Fruit fly (Drosophila melanogaster) whole organism, embryonic: ENCODE results near the gene borr.

ENCODE experiments used
- B-H1 ChIP-seq: fragments of 200-800 bp; sonication (Bioruptor generic); IDR thresholded peaks from 3 replicates; pipeline ENCODE4 v1.3.6; 2022; ENCODE audit warnings: missing biosample characterization, missing genetic modification characterization
- Bgb ChIP-seq: fragments of 200-800 bp; sonication (Bioruptor generic); IDR thresholded peaks from 2 replicates; pipeline ENCODE4 v1.3.6; 2022; ENCODE audit warnings: missing biosample characterization, missing genetic modification characterization; ENCODE audit not compliant: partially characterized antibody
- CG10654 ChIP-seq: fragments of 200-800 bp; sonication (Bioruptor generic); optimal IDR thresholded peaks from 2 replicates; lab custom pipeline; 2016; ENCODE audit warnings: missing biosample characterization, missing genetic modification characterization
- CG11723 ChIP-seq: fragments of 200-800 bp; sonication (Bioruptor generic); optimal IDR thresholded peaks from 2 replicates; lab custom pipeline; 2017; ENCODE audit warnings: missing biosample characterization, mild to moderate bottlenecking, missing genetic modification characterization
- CG12236 ChIP-seq: fragments of 200-800 bp; sonication (Bioruptor generic); optimal IDR thresholded peaks from 2 replicates; lab custom pipeline; 2016; ENCODE audit warnings: missing biosample characterization, missing genetic modification characterization
- CG12391 ChIP-seq: fragments of 200-800 bp; sonication (Bioruptor generic); optimal IDR thresholded peaks from 3 replicates; lab custom pipeline; 2018; ENCODE audit warnings: missing biosample characterization, mild to moderate bottlenecking, missing genetic modification characterization, moderate library complexity
- CG12942 ChIP-seq: fragments of 200-800 bp; sonication (Bioruptor generic); optimal IDR thresholded peaks from 3 replicates; lab custom pipeline; 2016; ENCODE audit warnings: missing biosample characterization, missing genetic modification characterization
- CG13287 ChIP-seq: fragments of 200-800 bp; sonication (Bioruptor generic); IDR thresholded peaks from 2 replicates; pipeline ENCODE4 v1.3.6; 2022; ENCODE audit warnings: missing biosample characterization, missing genetic modification characterization; ENCODE audit not compliant: partially characterized antibody
- CG13296 ChIP-seq: fragments of 200-800 bp; sonication (Bioruptor generic); optimal IDR thresholded peaks from 3 replicates; lab custom pipeline; 2018; ENCODE audit warnings: missing biosample characterization, mild to moderate bottlenecking, missing genetic modification characterization
- CG14860 ChIP-seq: fragments of 200-800 bp; sonication (Bioruptor generic); IDR thresholded peaks from 3 replicates; pipeline ENCODE4 v1.3.6; 2022; ENCODE audit warnings: missing biosample characterization, missing genetic modification characterization; ENCODE audit not compliant: partially characterized antibody
- CG14965 ChIP-seq: fragments of 200-800 bp; sonication (Bioruptor generic); optimal IDR thresholded peaks from 2 replicates; lab custom pipeline; 2016; ENCODE audit warnings: missing biosample characterization, missing genetic modification characterization, borderline replicate concordance
- CG1603 ChIP-seq: fragments of 200-800 bp; sonication (Bioruptor generic); optimal IDR thresholded peaks from 2 replicates; lab custom pipeline; 2019; ENCODE audit warnings: missing biosample characterization, mild to moderate bottlenecking, missing genetic modification characterization, moderate library complexity
- CG16779 ChIP-seq: fragments of 200-800 bp; sonication (Bioruptor generic); IDR thresholded peaks from 2 replicates; pipeline ENCODE4 v1.3.6; 2022; ENCODE audit warnings: missing biosample characterization, missing genetic modification characterization
- CG2120 ChIP-seq: fragments of 200-800 bp; sonication (Bioruptor generic); optimal IDR thresholded peaks from 3 replicates; lab custom pipeline; 2016; ENCODE audit warnings: missing biosample characterization, missing genetic modification characterization
- CG30020 ChIP-seq: fragments of 200-800 bp; optimal IDR thresholded peaks from 2 replicates; lab custom pipeline; 2019; ENCODE audit warnings: missing biosample characterization, mild to moderate bottlenecking, missing genetic modification characterization, moderate library complexity
- CG4404 ChIP-seq: fragments of 200-800 bp; sonication (Bioruptor generic); IDR thresholded peaks from 2 replicates; pipeline ENCODE4 v1.3.6; 2022; ENCODE audit warnings: missing biosample characterization, missing genetic modification characterization
- CG7372 ChIP-seq: fragments of 200-800 bp; sonication (Bioruptor generic); IDR thresholded peaks from 2 replicates; pipeline ENCODE4 v1.3.6; 2022; ENCODE audit warnings: missing biosample characterization, missing genetic modification characterization
- CrebB ChIP-seq: fragments of 200-800 bp; sonication (Bioruptor generic); optimal IDR thresholded peaks from 3 replicates; lab custom pipeline; 2018; ENCODE audit warnings: missing biosample characterization, mild to moderate bottlenecking, missing genetic modification characterization
- D19A ChIP-seq: fragments of 200-800 bp; optimal IDR thresholded peaks from 3 replicates; lab custom pipeline; 2019; ENCODE audit warnings: missing biosample characterization, mild to moderate bottlenecking, missing genetic modification characterization, moderate library complexity
- Dll ChIP-seq: fragments of 200-800 bp; sonication (Bioruptor generic); IDR thresholded peaks from 4 replicates; pipeline ENCODE4 v1.3.6; 2022; ENCODE audit warnings: missing biosample characterization, missing genetic modification characterization; ENCODE audit not compliant: partially characterized antibody
- Hr3 ChIP-seq: fragments of 200-800 bp; sonication (Bioruptor generic); optimal IDR thresholded peaks from 3 replicates; lab custom pipeline; 2016; ENCODE audit warnings: missing biosample characterization, missing genetic modification characterization
- Hsf ChIP-seq: fragments of 200-800 bp; sonication (Bioruptor generic); optimal IDR thresholded peaks from 3 replicates; lab custom pipeline; 2016; ENCODE audit warnings: missing biosample characterization, missing genetic modification characterization
- Med ChIP-seq: fragments of 200-800 bp; sonication (Bioruptor generic); peaks from one replicate; lab custom pipeline; 2016; ENCODE audit warnings: missing biosample characterization, missing genetic modification characterization, mild to moderate bottlenecking, inconsistent platforms, moderate library complexity
- NC2α ChIP-seq: fragments of 200-800 bp; sonication (Bioruptor generic); optimal IDR thresholded peaks from 2 replicates; lab custom pipeline; 2016; ENCODE audit warnings: missing biosample characterization, missing genetic modification characterization
- PHDP ChIP-seq: fragments of 200-800 bp; sonication (Bioruptor generic); optimal IDR thresholded peaks from 3 replicates; lab custom pipeline; 2018; ENCODE audit warnings: missing biosample characterization, mild to moderate bottlenecking, missing genetic modification characterization, moderate library complexity
- Pdp1 ChIP-seq, 2 experiments: fragments of 200-800 bp; sonication (Bioruptor generic); optimal IDR thresholded peaks; 3 replicates each; lab custom pipeline; 2016; ENCODE audit warnings: missing biosample characterization in 2 of 2, missing genetic modification characterization in 2 of 2, mild to moderate bottlenecking in 1 of 2, moderate library complexity in 1 of 2
- Rx ChIP-seq: fragments of 200-800 bp; sonication (Bioruptor generic); IDR thresholded peaks from 2 replicates; pipeline ENCODE4 v1.3.6; 2022; ENCODE audit warnings: missing biosample characterization, missing genetic modification characterization
- Trl ChIP-seq, 3 experiments: fragments of >200 bp in 2 of 3; fragments of 200-800 bp in 1 of 3; sonication (Bioruptor generic) in 1 of 3; optimal IDR thresholded peaks; 2 replicates in 1 of 3; 3 replicates in 2 of 3; lab custom pipeline; 2016 to 2017; ENCODE audit warnings: missing biosample characterization in 1 of 3, missing genetic modification characterization in 1 of 3
- al ChIP-seq: fragments of 200-800 bp; sonication (Bioruptor generic); IDR thresholded peaks from 2 replicates; pipeline ENCODE4 v1.3.6; 2022; ENCODE audit warnings: missing biosample characterization, missing genetic modification characterization
- bbx ChIP-seq: fragments of 200-800 bp; sonication (Bioruptor generic); IDR thresholded peaks from 2 replicates; pipeline ENCODE4 v1.3.6; 2022; ENCODE audit warnings: missing biosample characterization, missing genetic modification characterization; ENCODE audit not compliant: partially characterized antibody
- caup ChIP-seq: fragments of 200-800 bp; sonication (Bioruptor generic); optimal IDR thresholded peaks from 3 replicates; lab custom pipeline; 2017; ENCODE audit warnings: missing biosample characterization, mild to moderate bottlenecking, missing genetic modification characterization, moderate library complexity; ENCODE audit not compliant: severe bottlenecking
- crp ChIP-seq, 2 experiments: fragments of 200-800 bp; sonication (Bioruptor generic); optimal IDR thresholded peaks; 2 replicates in 1 of 2; 3 replicates in 1 of 2; lab custom pipeline; 2017; ENCODE audit warnings: missing biosample characterization in 2 of 2, missing genetic modification characterization in 2 of 2, mild to moderate bottlenecking in 1 of 2, moderate library complexity in 1 of 2
- dm ChIP-seq: fragments of 200-800 bp; sonication (Bioruptor generic); optimal IDR thresholded peaks from 3 replicates; lab custom pipeline; 2016; ENCODE audit warnings: missing biosample characterization, missing genetic modification characterization
- fd3F ChIP-seq: fragments of 200-800 bp; sonication (Bioruptor generic); optimal IDR thresholded peaks from 2 replicates; lab custom pipeline; 2018; ENCODE audit warnings: missing biosample characterization, mild to moderate bottlenecking, missing genetic modification characterization, moderate library complexity
- gro ChIP-seq: fragments of 200-800 bp; sonication (Bioruptor generic); optimal IDR thresholded peaks from 2 replicates; lab custom pipeline; 2016; ENCODE audit warnings: missing biosample characterization, missing genetic modification characterization
- ham ChIP-seq: fragments of 200-800 bp; sonication (Bioruptor generic); IDR thresholded peaks from 2 replicates; pipeline ENCODE4 v1.3.6; 2022; ENCODE audit warnings: missing biosample characterization, missing genetic modification characterization
- her ChIP-seq: fragments of 200-800 bp; sonication (Bioruptor generic); optimal IDR thresholded peaks from 2 replicates; lab custom pipeline; 2016; ENCODE audit warnings: missing biosample characterization, missing genetic modification characterization
- klu ChIP-seq: fragments of 200-800 bp; sonication (Bioruptor generic); IDR thresholded peaks from 2 replicates; pipeline ENCODE4 v1.3.6; 2022; ENCODE audit warnings: missing biosample characterization, missing genetic modification characterization
- pan ChIP-seq, 4 experiments: fragments of >200 bp in 3 of 4; fragments of 200-800 bp in 1 of 4; sonication (Bioruptor generic) in 1 of 4; optimal IDR thresholded peaks in 3 of 4; IDR thresholded peaks in 1 of 4; 2 replicates each; pipeline versions ENCODE4 v1.3.6 to Lab custom; 2017 to 2022; ENCODE audit warnings: missing biosample characterization in 2 of 4, missing genetic modification characterization in 2 of 4, mixed read lengths in 1 of 4
- scrt ChIP-seq: fragments of 200-800 bp; sonication (Bioruptor generic); optimal IDR thresholded peaks from 2 replicates; lab custom pipeline; 2018; ENCODE audit warnings: missing biosample characterization, mild to moderate bottlenecking, missing genetic modification characterization, moderate library complexity
- sd ChIP-seq: fragments of 200-800 bp; sonication (Bioruptor generic); optimal IDR thresholded peaks from 3 replicates; lab custom pipeline; 2018; ENCODE audit warnings: missing biosample characterization, mild to moderate bottlenecking, missing genetic modification characterization, moderate library complexity
- slou ChIP-seq: fragments of 200-800 bp; sonication (Bioruptor generic); optimal IDR thresholded peaks from 3 replicates; lab custom pipeline; 2016; ENCODE audit warnings: missing biosample characterization, missing genetic modification characterization
- slp2 ChIP-seq: fragments of 200-800 bp; sonication (Bioruptor generic); optimal IDR thresholded peaks from 2 replicates; lab custom pipeline; 2016; ENCODE audit warnings: missing biosample characterization, missing genetic modification characterization
- sna ChIP-seq: fragments of 200-800 bp; sonication (Bioruptor generic); IDR thresholded peaks from 2 replicates; pipeline ENCODE4 v1.3.6; 2022; ENCODE audit warnings: missing biosample characterization, missing genetic modification characterization; ENCODE audit not compliant: partially characterized antibody
- so ChIP-seq: fragments of 200-800 bp; sonication (Bioruptor generic); IDR thresholded peaks from 3 replicates; pipeline ENCODE4 v1.3.6; 2022; ENCODE audit warnings: missing biosample characterization, missing genetic modification characterization
- stwl ChIP-seq: fragments of 200-800 bp; sonication (Bioruptor generic); optimal IDR thresholded peaks from 3 replicates; lab custom pipeline; 2018; ENCODE audit warnings: missing biosample characterization, mild to moderate bottlenecking, missing genetic modification characterization, moderate library complexity
- tna ChIP-seq: fragments of 200-800 bp; sonication (Bioruptor generic); IDR thresholded peaks from 2 replicates; pipeline ENCODE4 v1.3.6; 2022; ENCODE audit warnings: missing biosample characterization, missing genetic modification characterization; ENCODE audit not compliant: partially characterized antibody
- trh ChIP-seq: fragments of 200-800 bp; sonication (Bioruptor generic); optimal IDR thresholded peaks from 2 replicates; lab custom pipeline; 2016; ENCODE audit warnings: missing biosample characterization, missing genetic modification characterization
- zf30C ChIP-seq: fragments of 200-800 bp; sonication (Bioruptor generic); optimal IDR thresholded peaks from 3 replicates; lab custom pipeline; 2018; ENCODE audit warnings: missing biosample characterization, mild to moderate bottlenecking, missing genetic modification characterization

Gene borr

DNA sequence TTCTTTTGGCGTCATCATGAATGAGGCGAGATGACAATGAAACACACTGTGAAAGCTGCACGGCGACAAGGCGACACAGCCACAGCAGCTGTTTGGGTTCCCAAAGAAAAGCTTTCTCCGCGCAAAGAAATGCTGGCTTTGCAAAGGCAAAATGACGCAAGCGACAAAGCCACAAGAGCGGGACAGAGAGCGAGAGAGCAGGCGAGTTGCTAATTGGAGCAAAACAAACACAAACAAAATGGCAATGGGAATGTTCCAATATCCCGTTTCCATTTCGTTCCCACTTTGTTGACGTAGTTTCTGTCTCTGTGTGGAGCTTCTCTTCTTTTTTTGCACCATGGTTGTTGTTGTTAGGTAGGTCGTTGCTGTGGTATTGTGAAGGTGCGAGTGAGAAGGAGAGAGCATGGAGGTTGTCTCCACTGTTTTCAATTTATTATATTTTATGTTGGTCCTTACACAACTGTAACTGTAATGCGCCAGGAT lies 47.7 kb downstream of the borr start (continued):
- TF ChIP-seq stwl (peak; percentile 17), CG4404 (no peak), scrt (GFP tag; lab: Kevin White, UChicago) (peak; percentile 51), CG12236 (no peak), al (no peak), CG13287 (peak; percentile 25; the same call in 1 of the 2 replicates), Rx (GFP tag; lab: Robert Waterston, UW) (no peak), CG10654 (GFP tag; lab: Kevin White, UChicago) (no peak), CG2120 (GFP tag; lab: Kevin White, UChicago) (no peak), B-H1 (GFP tag; lab: Robert Waterston, UW) (no peak; the same call in 2 of the 3 replicates), Hr3 (GFP tag; lab: Kevin White, UChicago) (no peak), crp (GFP tag; optimal IDR thresholded peaks at IDR 0.05; lab: Kevin White, UChicago) (no peak), gro (GFP tag; lab: Kevin White, UChicago) (peak; percentile 60), CG14965 (no peak), NC2α (no peak), CG13296 (GFP tag; lab: Kevin White, UChicago) (peak; percentile 15), klu (GFP tag; lab: Robert Waterston, UW) (no peak), Med (GFP tag; lab: Kevin White, UChicago) (peak; percentile 83), sd (tag; lab: Kevin White, UChicago) (peak; percentile 55), CG1603 (tag; lab: Kevin White, UChicago) (no peak), dm (no peak), pan (optimal IDR thresholded peaks at IDR 0.05; lab: Kevin White, UChicago) (no peak), pan (GFP tag; optimal IDR thresholded peaks at IDR 0.05 in 1 of 2, IDR thresholded peaks at IDR 0.05 in 1 of 2) (no peak), Bgb (GFP tag; lab: Robert Waterston, UW) (no peak), bbx (GFP tag; lab: Robert Waterston, UW) (no peak), sna (GFP tag; lab: Robert Waterston, UW) (no peak), CG7372 (GFP tag; lab: Robert Waterston, UW) (no peak), CG16779 (GFP tag; lab: Robert Waterston, UW) (no peak), tna (GFP tag; lab: Robert Waterston, UW) (no peak), CG30020 (tag; lab: Kevin White, UChicago) (no peak), Dll (no peak), caup (no peak), her (no peak), fd3F (GFP tag; lab: Kevin White, UChicago) (no peak), PHDP (tag; lab: Kevin White, UChicago) (peak; percentile 22), CrebB (peak; percentile 76), ham (GFP tag; lab: Robert Waterston, UW) (no peak), Pdp1 (GFP tag; optimal IDR thresholded peaks at IDR 0.05; lab: Kevin White, UChicago) (peak in 1 of 2 experiments; percentile 74), CG12391 (no peak), zf30C (GFP tag; lab: Kevin White, UChicago) (no peak), D19A (tag; lab: Kevin White, UChicago) (no peak), CG12942 (GFP tag; lab: Kevin White, UChicago) (no peak), Hsf (GFP tag; lab: Kevin White, UChicago) (no peak), slou (GFP tag; lab: Kevin White, UChicago) (no peak), Trl (optimal IDR thresholded peaks at IDR 0.05; lab: Kevin White, UChicago) (peak; percentile 84 to 96), Trl (GFP tag; optimal IDR thresholded peaks at IDR 0.05; lab: Kevin White, UChicago) (peak; percentile 32), CG11723 (GFP tag; lab: Kevin White, UChicago) (no peak), so (GFP tag; lab: Robert Waterston, UW) (peak; percentile 72; the same call in 1 of the 3 replicates), trh (no peak), slp2 (GFP tag; lab: Kevin White, UChicago) (no peak), CG14860 (GFP tag; lab: Robert Waterston, UW) (no peak)
